Fruit fly (Drosophila melanogaster): ENCODE results near the gene mip130.
A peak's percentile ranks its signal among the peaks of the same experiment; 100 is the strongest.

The mip130 gene

dm6 chrX:1889926-1890325, 18.1 kb upstream of the mip130 start, which contains the start of the genes trr and mRpL16 (continued):
- peak; percentile 24 for TF ChIP-seq CG12155 (GFP tag; optimal IDR thresholded peaks at IDR 0.05)
- TF ChIP-seq Med (GFP tag): peak; percentile 93
- TF ChIP-seq CoRest (tag; optimal IDR thresholded peaks at IDR 0.05): peak; percentile 42
- TF ChIP-seq CG18262 (tag; optimal IDR thresholded peaks at IDR 0.05): peak; percentile 43
- no peak for TF ChIP-seq ro (GFP tag; IDR thresholded peaks at IDR 0.05)
- peak; percentile 66 for TF ChIP-seq Ets97D (GFP tag; optimal IDR thresholded peaks at IDR 0.05)
- TF ChIP-seq wor (GFP tag; IDR thresholded peaks at IDR 0.05): no peak
- TF ChIP-seq ewg (GFP tag; optimal IDR thresholded peaks at IDR 0.05): peak; percentile 4
- TF ChIP-seq caup (GFP tag; optimal IDR thresholded peaks at IDR 0.05; ENCODE audit: severe bottlenecking): peak; percentile 36
- no peak for TF ChIP-seq eve (GFP tag; optimal IDR thresholded peaks at IDR 0.05)
- TF ChIP-seq CG14965 (GFP tag; optimal IDR thresholded peaks at IDR 0.05; ENCODE audit: borderline replicate concordance): no peak
- TF ChIP-seq CG4820 (GFP tag; optimal IDR thresholded peaks at IDR 0.05): no peak
- TF ChIP-seq br (optimal IDR thresholded peaks at IDR 0.05): no peak
- TF ChIP-seq CG14050 (GFP tag; IDR thresholded peaks at IDR 0.05): no peak
- no peak for TF ChIP-seq HHEX (GFP tag; optimal IDR thresholded peaks at IDR 0.05)
- TF ChIP-seq Scr (GFP tag; IDR thresholded peaks at IDR 0.05; ENCODE audit: partially characterized antibody): peak; percentile 83
- no peak for TF ChIP-seq CG2202 (tag; optimal IDR thresholded peaks at IDR 0.05)
- TF ChIP-seq CG9215 (GFP tag; IDR thresholded peaks at IDR 0.05): peak; percentile 44; the same call in 1 of the 2 replicates
- TF ChIP-seq HmgD (GFP tag; optimal IDR thresholded peaks at IDR 0.05): no peak
- TF ChIP-seq Doc3 (GFP tag; IDR thresholded peaks at IDR 0.05; ENCODE audit: partially characterized antibody): peak; percentile 51; the same call in 1 of the 3 replicates
- no peak for TF ChIP-seq NC2α (GFP tag; optimal IDR thresholded peaks at IDR 0.05)
- no peak for TF ChIP-seq CG1529 (GFP tag; optimal IDR thresholded peaks at IDR 0.05)
- no peak for TF ChIP-seq pros (GFP tag; optimal IDR thresholded peaks at IDR 0.05)
- TF ChIP-seq disco-r (GFP tag; optimal IDR thresholded peaks at IDR 0.05): no peak
- TF ChIP-seq unpg (GFP tag; optimal IDR thresholded peaks at IDR 0.05): peak; percentile 39
- TF ChIP-seq sd (tag; optimal IDR thresholded peaks at IDR 0.05): no peak
- peak; percentile 19 for TF ChIP-seq Chrac-16 (GFP tag; optimal IDR thresholded peaks at IDR 0.05)
- TF ChIP-seq CG2199 (GFP tag; IDR thresholded peaks at IDR 0.05): no peak
- peak; percentile 64 for TF ChIP-seq CG32532 (GFP tag; IDR thresholded peaks at IDR 0.05)
- no peak for TF ChIP-seq trh (GFP tag; optimal IDR thresholded peaks at IDR 0.05)
- TF ChIP-seq CG1602 (GFP tag; optimal IDR thresholded peaks at IDR 0.05): no peak
- TF ChIP-seq CG9817 (tag; optimal IDR thresholded peaks at IDR 0.05): peak; percentile 50
- no peak for TF ChIP-seq CG16863 (GFP tag; optimal IDR thresholded peaks at IDR 0.05)
- peak; percentile 90 for TF ChIP-seq CG11504 (tag; optimal IDR thresholded peaks at IDR 0.05)
- no peak for TF ChIP-seq peb (GFP tag; IDR thresholded peaks at IDR 0.05)
- TF ChIP-seq CG32767 (GFP tag; IDR thresholded peaks at IDR 0.05): no peak
- peak; percentile 39 for TF ChIP-seq twi (tag; optimal IDR thresholded peaks at IDR 0.05)
- no peak for TF ChIP-seq Lim3 (GFP tag; IDR thresholded peaks at IDR 0.05)
- TF ChIP-seq CG3838 (GFP tag; optimal IDR thresholded peaks at IDR 0.05): no peak
- TF ChIP-seq CG10147 (GFP tag; optimal IDR thresholded peaks at IDR 0.05): no peak
- TF ChIP-seq NK7.1 (GFP tag; optimal IDR thresholded peaks at IDR 0.05): no peak
- no peak for TF ChIP-seq Neu2 (GFP tag; optimal IDR thresholded peaks at IDR 0.05; ENCODE audit: borderline replicate concordance)
- peak in 1 of 3 experiments; percentile 40 for TF ChIP-seq lola (GFP tag; optimal IDR thresholded peaks at IDR 0.05)
- no peak for TF ChIP-seq CG13894 (tag; optimal IDR thresholded peaks at IDR 0.05)
- peak; percentile 29 for TF ChIP-seq CG18011 (GFP tag; optimal IDR thresholded peaks at IDR 0.05)
- TF ChIP-seq sr (GFP tag; IDR thresholded peaks at IDR 0.05): no peak
- TF ChIP-seq CG34224 (GFP tag; IDR thresholded peaks at IDR 0.05; ENCODE audit: partially characterized antibody): 0 out of 3 replicates have a peak, but pooled peaks have one; percentile 37
- peak; percentile 2 for TF ChIP-seq CrebB (tag; optimal IDR thresholded peaks at IDR 0.05)
- peak; percentile 75 for TF ChIP-seq Dref (GFP tag; IDR thresholded peaks at IDR 0.05)
- peak; percentile 44; the same call in 1 of the 2 replicates for TF ChIP-seq CG2129 (GFP tag; IDR thresholded peaks at IDR 0.05; ENCODE audit: partially characterized antibody)
- TF ChIP-seq CG11696 (GFP tag; IDR thresholded peaks at IDR 0.05): no peak
